Worm (Caenorhabditis elegans) whole organism, L3 larva: Measurements from ENCODE around the gene srab-21.

Experiments
- egl-27 ChIP-seq: sonication (generic microtip); optimal IDR thresholded peaks from 4 replicates; lab custom pipeline; 2017; ENCODE audit warnings: missing biosample characterization, missing genetic modification reagents, missing genetic modification characterization
- lin-39 ChIP-seq: fragments of 150-350 bp; optimal IDR thresholded peaks from 2 replicates; lab custom pipeline; 2018; ENCODE audit warnings: missing biosample characterization, missing genetic modification reagents, missing genetic modification characterization
- lsy-12 ChIP-seq: sonication (generic microtip); optimal IDR thresholded peaks from 2 replicates; lab custom pipeline; 2016; ENCODE audit warnings: mild to moderate bottlenecking, missing genetic modification characterization, missing compliant biosample characterization
- mdl-1 ChIP-seq: fragments of 150-350 bp; optimal IDR thresholded peaks from 2 replicates; lab custom pipeline; 2014; ENCODE audit warnings: missing biosample characterization, missing genetic modification characterization
- mml-1 ChIP-seq: fragments of 150-350 bp; sonication (generic microtip); optimal IDR thresholded peaks from 3 replicates; lab custom pipeline; 2014; ENCODE audit warnings: missing biosample characterization, missing genetic modification characterization
- nhr-43 ChIP-seq: sonication (generic microtip); optimal IDR thresholded peaks from 2 replicates; lab custom pipeline; 2016; ENCODE audit warnings: mild to moderate bottlenecking, missing genetic modification characterization, missing compliant biosample characterization; ENCODE audit not compliant: poor library complexity, severe bottlenecking
- tbx-2 ChIP-seq: sonication (generic microtip); optimal IDR thresholded peaks from 2 replicates; lab custom pipeline; 2016; ENCODE audit warnings: mild to moderate bottlenecking, missing genetic modification characterization, missing compliant biosample characterization

ce11 chrV:3428697-3429096 is 4.5 kb upstream of the srab-21 start, which contains the start of gene srab-20:
- TF ChIP-seq mml-1 (tag; lab: Kevin White, UChicago) (no peak), lin-39 (no peak), nhr-43 (tag; lab: Kevin White, UChicago) (no peak), egl-27 (tag; lab: Kevin White, UChicago) (no peak), tbx-2 (no peak), mdl-1 (tag; lab: Kevin White, UChicago) (no peak), lsy-12 (no peak)
